Fruit fly (Drosophila melanogaster): ENCODE data around the gene Ir7c.

- no peak for TF ChIP-seq psq (optimal IDR thresholded peaks at IDR 0.05)
- no peak for TF ChIP-seq pan (optimal IDR thresholded peaks at IDR 0.05)
- no peak for TF ChIP-seq Dll (optimal IDR thresholded peaks at IDR 0.05)
- TF ChIP-seq EcR (GFP tag; optimal IDR thresholded peaks at IDR 0.05): no peak
Observed at dm6 chrX:7892539-7892899, 18.3 kb downstream of the Ir7c start.

All from whole organism.